Worm (Caenorhabditis elegans) whole organism, mixed stage, embryonic: Measurements from ENCODE around the gene tbc-20.

Experiments
- ceh-39 ChIP-seq: fragments of 150-350 bp; optimal IDR thresholded peaks from 2 replicates; lab custom pipeline; 2014; ENCODE audit warnings: missing biosample characterization, missing genetic modification characterization
- elt-1 ChIP-seq: sonication (generic microtip); optimal IDR thresholded peaks from 2 replicates; lab custom pipeline; 2017; ENCODE audit warnings: missing genetic modification characterization, mild to moderate bottlenecking, missing compliant biosample characterization, antibody characterized with exemption, moderate library complexity, borderline replicate concordance; ENCODE audit not compliant: insufficient read depth
- flh-1 ChIP-seq: fragments of 200-800 bp; sonication (Bioruptor generic); optimal IDR thresholded peaks from 2 replicates; lab custom pipeline; 2018; ENCODE audit warnings: mild to moderate bottlenecking, missing genetic modification characterization, moderate library complexity, missing compliant biosample characterization
- lin-13 ChIP-seq: fragments of 150-350 bp; optimal IDR thresholded peaks from 2 replicates; lab custom pipeline; 2014; ENCODE audit warnings: missing biosample characterization, missing genetic modification characterization
- lsy-2 ChIP-seq: fragments of 150-350 bp; optimal IDR thresholded peaks from 2 replicates; lab custom pipeline; 2014; ENCODE audit warnings: missing biosample characterization, missing genetic modification characterization
- mab-5 ChIP-seq: fragments of 150-350 bp; optimal IDR thresholded peaks from 2 replicates; lab custom pipeline; 2014; ENCODE audit warnings: missing biosample characterization, missing genetic modification characterization
- mep-1 ChIP-seq: fragments of 150-350 bp; optimal IDR thresholded peaks from 2 replicates; lab custom pipeline; 2017; ENCODE audit warnings: missing biosample characterization, missing genetic modification reagents, missing genetic modification characterization, inconsistent platforms
- nhr-28 ChIP-seq: fragments of 150-350 bp; optimal IDR thresholded peaks from 2 replicates; lab custom pipeline; 2014; ENCODE audit warnings: missing biosample characterization, missing genetic modification characterization
- nhr-76 ChIP-seq: sonication (generic microtip); optimal IDR thresholded peaks from 2 replicates; lab custom pipeline; 2017; ENCODE audit warnings: missing biosample characterization, missing genetic modification characterization
- pha-4 ChIP-seq: fragments of 150-350 bp; optimal IDR thresholded peaks from 2 replicates; lab custom pipeline; 2018; ENCODE audit warnings: missing biosample characterization, missing genetic modification reagents, missing genetic modification characterization
- unc-120 ChIP-seq: sonication (generic microtip); optimal IDR thresholded peaks from 2 replicates; lab custom pipeline; 2017; ENCODE audit warnings: missing genetic modification characterization, missing compliant biosample characterization; ENCODE audit not compliant: poor library complexity, severe bottlenecking
- zip-8 ChIP-seq: fragments of 150-350 bp; optimal IDR thresholded peaks from 2 replicates; lab custom pipeline; 2014; ENCODE audit warnings: missing biosample characterization, missing genetic modification characterization

- no peak for TF ChIP-seq elt-1
- TF ChIP-seq mep-1 (tag; lab: Kevin White, UChicago) = no peak
- no peak for TF ChIP-seq zip-8 (tag; lab: Kevin White, UChicago)
- TF ChIP-seq mab-5 = no peak
- TF ChIP-seq pha-4 (tag; lab: Kevin White, UChicago) = peak; percentile 3
- no peak for TF ChIP-seq unc-120 (tag; lab: Kevin White, UChicago)
- TF ChIP-seq nhr-28 (tag; lab: Kevin White, UChicago) = no peak
- no peak for TF ChIP-seq lsy-2 (tag; lab: Kevin White, UChicago)
- TF ChIP-seq lin-13 (tag; lab: Kevin White, UChicago) = no peak
- TF ChIP-seq nhr-76 (tag; lab: Kevin White, UChicago) = no peak
- TF ChIP-seq flh-1 (GFP tag; lab: Kevin White, UChicago) = no peak
- no peak for TF ChIP-seq ceh-39 (tag; lab: Kevin White, UChicago)
Observed at ce11 chrII:14810609-14811008, 12.3 kb downstream of the tbc-20 start.
